Worm (Caenorhabditis elegans): ENCODE data around the gene R02F11.10.
A peak's percentile ranks its signal among the peaks of the same experiment; 100 is the strongest.

R02F11.10 gene

ce11 chrV:4810653-4811052 is 21.7 kb downstream of the R02F11.10 start:
- TF ChIP-seq madf-6 (GFP tag; IDR thresholded peaks at IDR 0.05) (0 out of 2 replicates have a peak, but pooled peaks have one; percentile 36), ceh-27 (GFP tag; optimal IDR thresholded peaks at IDR 0.05) (peak; percentile 5), lin-35 (GFP tag; optimal IDR thresholded peaks at IDR 0.05) (peak in 1 of 3 experiments; percentile 5), F57C9.4 (tag; optimal IDR thresholded peaks at IDR 0.05) (no peak), madf-8 (GFP tag; conservative IDR thresholded peaks at IDR 0.05) (0 out of 2 replicates have a peak, but pooled peaks have one; percentile 21), attf-5 (GFP tag; optimal IDR thresholded peaks at IDR 0.05) (peak; percentile 12), mcd-1 (GFP tag; IDR thresholded peaks at IDR 0.05) (peak; percentile 60), cebp-1 (GFP tag; IDR thresholded peaks at IDR 0.05) (no peak), cebp-1 (tag; optimal IDR thresholded peaks at IDR 0.05) (peak; percentile 3), dpl-1 (GFP tag; optimal IDR thresholded peaks at IDR 0.05) (peak; percentile 5), B0261.1 (tag; optimal IDR thresholded peaks at IDR 0.05) (no peak), zfh-2 (GFP tag; conservative IDR thresholded peaks at IDR 0.05) (peak; percentile 89), F10E7.11 (tag; optimal IDR thresholded peaks at IDR 0.05) (no peak), egrh-3 (GFP tag; IDR thresholded peaks at IDR 0.05) (peak; percentile 54; the same call in 1 of the 2 replicates)

- TF ChIP-seq C17E4.6 (GFP tag; IDR thresholded peaks at IDR 0.05): no peak
- TF ChIP-seq lin-54 (GFP tag; optimal IDR thresholded peaks at IDR 0.05): no peak
- TF ChIP-seq F33H1.4 (GFP tag; IDR thresholded peaks at IDR 0.05): no peak
- TF ChIP-seq snpc-4 (GFP tag; optimal IDR thresholded peaks at IDR 0.05): no peak
- no peak for TF ChIP-seq snpc-4 (tag; optimal IDR thresholded peaks at IDR 0.05)
- no peak for TF ChIP-seq lin-26 (GFP tag; IDR thresholded peaks at IDR 0.05)
- no peak for TF ChIP-seq xnd-1 (tag; optimal IDR thresholded peaks at IDR 0.05)
- no peak for TF ChIP-seq F23B12.7 (tag; optimal IDR thresholded peaks at IDR 0.05; ENCODE audit: insufficient read depth)
- TF ChIP-seq nfya-1 (tag; optimal IDR thresholded peaks at IDR 0.05; ENCODE audit: borderline replicate concordance, insufficient read depth): no peak
- no peak for TF ChIP-seq K11D2.4 (GFP tag; IDR thresholded peaks at IDR 0.05)
- TF ChIP-seq snpc-1.1 (tag; optimal IDR thresholded peaks at IDR 0.05; ENCODE audit: insufficient read depth): no peak
- TF ChIP-seq tbx-9 (tag; optimal IDR thresholded peaks at IDR 0.05; ENCODE audit: borderline replicate concordance): no peak
- no peak for TF ChIP-seq lsl-1 (GFP tag; optimal IDR thresholded peaks at IDR 0.05)
- TF ChIP-seq F57C9.4 (tag; optimal IDR thresholded peaks at IDR 0.05): no peak
- no peak for TF ChIP-seq fkh-3 (tag; optimal IDR thresholded peaks at IDR 0.05)
- no peak for TF ChIP-seq attf-6 (GFP tag; IDR thresholded peaks at IDR 0.05)
- no peak for TF ChIP-seq F10E7.11 (tag; optimal IDR thresholded peaks at IDR 0.05)
- no peak for TF ChIP-seq Y79H2A.3 (GFP tag; conservative IDR thresholded peaks at IDR 0.05)
- TF ChIP-seq athp-1 (tag; optimal IDR thresholded peaks at IDR 0.05): no peak
- TF ChIP-seq ztf-26 (tag; optimal IDR thresholded peaks at IDR 0.05): no peak
- TF ChIP-seq ceh-27 (GFP tag; optimal IDR thresholded peaks at IDR 0.05): no peak
These were observed 24.9 kb downstream of the R02F11.10 start for ce11 chrV:4813825-4814224.

DNA sequence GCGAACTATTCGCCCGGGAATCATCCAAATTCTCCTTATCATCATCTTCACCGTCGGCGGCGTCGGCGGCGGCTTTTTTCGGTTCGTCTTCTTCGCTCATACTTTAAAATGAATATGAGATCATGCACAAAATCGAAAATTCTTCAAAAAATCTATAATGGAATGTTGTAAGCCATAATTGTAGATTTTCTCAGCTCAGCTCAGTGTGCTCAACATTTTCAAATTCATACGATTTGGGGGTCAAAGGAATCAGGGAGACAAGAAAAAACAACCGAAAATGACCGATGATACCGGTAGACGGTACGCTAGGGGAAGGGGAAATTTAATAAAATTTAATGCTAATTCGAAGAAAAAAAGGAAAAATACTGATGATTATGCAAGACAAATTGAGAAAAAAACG is 29.6 kb downstream of the R02F11.10 start, which contains the start of gene ccep-97:
ccep-97 (minus strand) TSS at position 101 of the 400 bp plus-strand sequence.
- TF ChIP-seq madf-6 (GFP tag; IDR thresholded peaks at IDR 0.05): peak; percentile 31; the same call in 1 of the 2 replicates
- no peak for TF ChIP-seq nhr-120 (GFP tag; IDR thresholded peaks at IDR 0.05)
- no peak for TF ChIP-seq ztf-6 (GFP tag; IDR thresholded peaks at IDR 0.05)

- TF ChIP-seq cebp-1 (GFP tag; IDR thresholded peaks at IDR 0.05) (peak; percentile 84), cebp-1 (tag; optimal IDR thresholded peaks at IDR 0.05) (peak; percentile 95), C06A6.2 (GFP tag; conservative IDR thresholded peaks at IDR 0.05) (no peak), hrde-1 (tag; optimal IDR thresholded peaks at IDR 0.05; ENCODE audit: borderline replicate concordance) (no peak), ztf-3 (GFP tag; optimal IDR thresholded peaks at IDR 0.05) (no peak), somi-1 (GFP tag; optimal IDR thresholded peaks at IDR 0.05) (peak; percentile 36), ztf-26 (tag; optimal IDR thresholded peaks at IDR 0.05) (no peak), mxl-1 (tag; optimal IDR thresholded peaks at IDR 0.05) (no peak)
These were observed 31.7 kb downstream of the R02F11.10 start for ce11 chrV:4820601-4821000.
